Worm (Caenorhabditis elegans) whole organism, young adult: ENCODE results near the gene ceeh-1.

Source experiments
- B0336.3 ChIP-seq: fragments of 200-800 bp; sonication (Bioruptor generic); IDR thresholded peaks from 2 replicates; pipeline ENCODE4 v1.3.6; 2022; ENCODE audit warnings: missing genetic modification characterization, missing compliant biosample characterization
- F22D6.2 ChIP-seq: sonication (generic microtip); optimal IDR thresholded peaks from 2 replicates; lab custom pipeline; 2016; ENCODE audit warnings: mild to moderate bottlenecking, missing genetic modification characterization, missing compliant biosample characterization
- F33H1.4 ChIP-seq: fragments of 200-800 bp; sonication (Bioruptor generic); IDR thresholded peaks from 2 replicates; pipeline ENCODE4 v1.3.6; 2022; ENCODE audit warnings: missing genetic modification reagents, missing genetic modification characterization, missing compliant biosample characterization
- F37B4.10 ChIP-seq: fragments of 200-800 bp; sonication (Bioruptor generic); IDR thresholded peaks from 2 replicates; pipeline ENCODE4 v1.3.6; 2022; ENCODE audit warnings: missing genetic modification characterization, missing compliant biosample characterization
- F39B2.1 ChIP-seq: fragments of 200-800 bp; sonication (Bioruptor generic); IDR thresholded peaks from 2 replicates; pipeline ENCODE4 v1.3.6; 2022; ENCODE audit warnings: missing genetic modification reagents, missing genetic modification characterization, missing compliant biosample characterization
- F57C9.4 ChIP-seq: sonication (generic microtip); optimal IDR thresholded peaks from 2 replicates; lab custom pipeline; 2017; ENCODE audit warnings: mild to moderate bottlenecking, missing genetic modification characterization, missing compliant biosample characterization
- K12H6.12 ChIP-seq: fragments of 200-800 bp; sonication (Bioruptor generic); optimal IDR thresholded peaks from 2 replicates; lab custom pipeline; 2018; ENCODE audit warnings: mild to moderate bottlenecking, missing genetic modification characterization, missing compliant biosample characterization
- T07F8.4 ChIP-seq: sonication (generic microtip); optimal IDR thresholded peaks from 2 replicates; lab custom pipeline; 2016; ENCODE audit warnings: mild to moderate bottlenecking, missing genetic modification characterization, moderate library complexity, missing compliant biosample characterization
- Y95B8A.8 ChIP-seq: fragments of 200-800 bp; sonication (Bioruptor generic); IDR thresholded peaks from 2 replicates; pipeline ENCODE4 v1.3.6; 2022; ENCODE audit warnings: missing genetic modification reagents, missing genetic modification characterization, missing compliant biosample characterization
- akir-1 ChIP-seq: fragments of 200-800 bp; sonication (Bioruptor generic); optimal IDR thresholded peaks from 2 replicates; lab custom pipeline; 2018; ENCODE audit warnings: mild to moderate bottlenecking, missing genetic modification characterization, moderate library complexity, missing compliant biosample characterization
- ama-1 ChIP-seq, 3 experiments: fragments of 150-350 bp in 1 of 3; sonication (generic microtip) in 2 of 3; optimal IDR thresholded peaks; 2 replicates each; lab custom pipeline; 2014 to 2018; ENCODE audit warnings: missing biosample characterization in 2 of 3, missing genetic modification characterization in 2 of 3, missing genetic modification reagents in 2 of 3
- aptf-2 ChIP-seq: fragments of 200-800 bp; sonication (Bioruptor generic); conservative IDR thresholded peaks from 2 replicates; pipeline ENCODE4 v1.3.6; 2022; ENCODE audit warnings: missing genetic modification reagents, missing genetic modification characterization, missing compliant biosample characterization
- aptf-3 ChIP-seq: fragments of 200-800 bp; sonication (Bioruptor generic); IDR thresholded peaks from 2 replicates; pipeline ENCODE4 v1.3.6; 2022; ENCODE audit warnings: missing genetic modification characterization, missing compliant biosample characterization
- attf-6 ChIP-seq: fragments of 200-800 bp; sonication (Bioruptor generic); IDR thresholded peaks from 2 replicates; pipeline ENCODE4 v1.3.6; 2022; ENCODE audit warnings: missing genetic modification reagents, missing genetic modification characterization, missing compliant biosample characterization
- bed-2 ChIP-seq: fragments of 200-800 bp; sonication (Bioruptor generic); IDR thresholded peaks from 2 replicates; pipeline ENCODE4 v1.3.6; 2022; ENCODE audit warnings: missing genetic modification reagents, missing genetic modification characterization, missing compliant biosample characterization
- cebp-1 ChIP-seq, 2 experiments: fragments of 200-800 bp in 1 of 2; sonication (Bioruptor generic) in 1 of 2; sonication (generic microtip) in 1 of 2; IDR thresholded peaks in 1 of 2; optimal IDR thresholded peaks in 1 of 2; 2 replicates each; pipeline versions ENCODE4 v1.3.6 to Lab custom; 2017 to 2022; ENCODE audit warnings: missing compliant biosample characterization in 2 of 2, missing genetic modification characterization in 2 of 2, mild to moderate bottlenecking in 1 of 2, missing genetic modification reagents in 1 of 2, moderate library complexity in 1 of 2
- ceh-100 ChIP-seq: fragments of 200-800 bp; sonication (Bioruptor generic); IDR thresholded peaks from 2 replicates; pipeline ENCODE4 v1.3.6; 2022; ENCODE audit warnings: missing genetic modification reagents, missing genetic modification characterization, missing compliant biosample characterization
- ceh-40 ChIP-seq: fragments of 200-800 bp; sonication (Bioruptor generic); IDR thresholded peaks from 2 replicates; pipeline ENCODE4 v1.3.6; 2022; ENCODE audit warnings: missing genetic modification characterization, missing compliant biosample characterization
- ceh-58 ChIP-seq: fragments of 200-800 bp; sonication (Bioruptor generic); IDR thresholded peaks from 2 replicates; pipeline ENCODE4 v1.3.6; 2022; ENCODE audit warnings: missing genetic modification characterization, missing compliant biosample characterization
- dpff-1 ChIP-seq: sonication (generic microtip); optimal IDR thresholded peaks from 2 replicates; lab custom pipeline; 2017; ENCODE audit warnings: mild to moderate bottlenecking, missing genetic modification characterization, missing compliant biosample characterization
- egl-18 ChIP-seq: fragments of 200-800 bp; sonication (Bioruptor generic); IDR thresholded peaks from 2 replicates; pipeline ENCODE4 v1.3.6; 2022; ENCODE audit warnings: missing genetic modification reagents, missing genetic modification characterization, missing compliant biosample characterization
- egrh-3 ChIP-seq: fragments of 200-800 bp; sonication (Bioruptor generic); IDR thresholded peaks from 2 replicates; pipeline ENCODE4 v1.3.6; 2022; ENCODE audit warnings: missing genetic modification reagents, missing genetic modification characterization, missing compliant biosample characterization
- gei-17 ChIP-seq: fragments of 200-800 bp; sonication (Bioruptor generic); optimal IDR thresholded peaks from 2 replicates; lab custom pipeline; 2018; ENCODE audit warnings: mild to moderate bottlenecking, missing genetic modification characterization, missing compliant biosample characterization
- him-1 ChIP-seq: sonication (generic microtip); optimal IDR thresholded peaks from 2 replicates; lab custom pipeline; 2016; ENCODE audit warnings: missing genotype, missing genetic modification reagents, missing genetic modification characterization, missing compliant biosample characterization
- hlh-12 ChIP-seq: sonication (generic microtip); optimal IDR thresholded peaks from 2 replicates; lab custom pipeline; 2016; ENCODE audit warnings: missing genetic modification characterization, missing compliant biosample characterization
- hlh-26 ChIP-seq: fragments of 200-800 bp; sonication (Bioruptor generic); conservative IDR thresholded peaks from 2 replicates; pipeline ENCODE4 v1.3.6; 2022; ENCODE audit warnings: missing genetic modification reagents, missing genetic modification characterization, missing compliant biosample characterization
- hrde-1 ChIP-seq: sonication (generic microtip); optimal IDR thresholded peaks from 2 replicates; lab custom pipeline; 2016; ENCODE audit warnings: missing genetic modification characterization, mild to moderate bottlenecking, missing compliant biosample characterization, moderate library complexity, missing genotype, missing genetic modification reagents, borderline replicate concordance
- hsf-1 ChIP-seq: fragments of 200-800 bp; sonication (Bioruptor generic); IDR thresholded peaks from 2 replicates; pipeline ENCODE4 v1.3.6; 2022; ENCODE audit warnings: missing genetic modification reagents, missing genetic modification characterization, missing compliant biosample characterization
- let-607 ChIP-seq, 2 experiments: fragments of 200-800 bp in 1 of 2; sonication (Bioruptor generic) in 1 of 2; sonication (generic microtip) in 1 of 2; optimal IDR thresholded peaks; 2 replicates each; lab custom pipeline; 2016 to 2018; ENCODE audit warnings: mild to moderate bottlenecking in 2 of 2, missing compliant biosample characterization in 2 of 2, missing genetic modification characterization in 2 of 2, moderate library complexity in 2 of 2, missing genotype in 1 of 2
- lin-26 ChIP-seq: fragments of 200-800 bp; sonication (Bioruptor generic); IDR thresholded peaks from 2 replicates; pipeline ENCODE4 v1.3.6; 2022; ENCODE audit warnings: missing genetic modification reagents, missing genetic modification characterization, missing compliant biosample characterization
- lir-1 ChIP-seq: fragments of 200-800 bp; sonication (Bioruptor generic); conservative IDR thresholded peaks from 2 replicates; pipeline ENCODE4 v1.3.6; 2022; ENCODE audit warnings: missing genetic modification reagents, missing genetic modification characterization, missing compliant biosample characterization
- mcd-1 ChIP-seq: fragments of 200-800 bp; sonication (Bioruptor generic); IDR thresholded peaks from 2 replicates; pipeline ENCODE4 v1.3.6; 2022; ENCODE audit warnings: missing genetic modification reagents, missing genetic modification characterization, missing compliant biosample characterization
- mes-4 ChIP-seq: sonication (generic microtip); optimal IDR thresholded peaks from 2 replicates; lab custom pipeline; 2016; ENCODE audit warnings: missing genotype, missing genetic modification characterization, missing compliant biosample characterization
- nhr-120 ChIP-seq: fragments of 200-800 bp; sonication (Bioruptor generic); IDR thresholded peaks from 2 replicates; pipeline ENCODE4 v1.3.6; 2022; ENCODE audit warnings: missing genetic modification characterization, missing compliant biosample characterization
- nhr-27 ChIP-seq: fragments of 200-800 bp; sonication (Bioruptor generic); optimal IDR thresholded peaks from 2 replicates; lab custom pipeline; 2018; ENCODE audit warnings: mild to moderate bottlenecking, missing genetic modification characterization, moderate library complexity, missing compliant biosample characterization
- nhr-80 ChIP-seq: sonication (generic microtip); optimal IDR thresholded peaks from 2 replicates; lab custom pipeline; 2016; ENCODE audit warnings: missing genetic modification characterization, missing compliant biosample characterization
- rpc-1 ChIP-seq, 2 experiments: fragments of 150-350 bp in 1 of 2; sonication (generic microtip) in 1 of 2; optimal IDR thresholded peaks; 2 replicates each; lab custom pipeline; 2014 to 2018; ENCODE audit warnings: missing biosample characterization in 1 of 2, missing genetic modification characterization in 1 of 2, missing genetic modification reagents in 1 of 2, missing genotype in 1 of 2
- snpc-1.3 ChIP-seq: sonication (generic microtip); optimal IDR thresholded peaks from 2 replicates; lab custom pipeline; 2017; ENCODE audit warnings: missing genetic modification characterization, mild to moderate bottlenecking, missing compliant biosample characterization, antibody characterized with exemption, moderate library complexity, missing genotype, missing genetic modification reagents; ENCODE audit not compliant: insufficient read depth
- snpc-3.4 ChIP-seq: sonication (generic microtip); optimal IDR thresholded peaks from 2 replicates; lab custom pipeline; 2017; ENCODE audit warnings: missing genetic modification characterization, mild to moderate bottlenecking, missing compliant biosample characterization, antibody characterized with exemption, moderate library complexity, missing genotype, missing genetic modification reagents
- snpc-4 ChIP-seq, 5 experiments: fragments of 150-350 bp in 1 of 5; sonication (generic microtip) in 4 of 5; optimal IDR thresholded peaks; 2 replicates each; lab custom pipeline; 2014 to 2018; ENCODE audit warnings: missing genetic modification characterization in 5 of 5, missing biosample characterization in 3 of 5, antibody characterized with exemption in 2 of 5, mild to moderate bottlenecking in 2 of 5, missing compliant biosample characterization in 2 of 5, missing genotype in 2 of 5, moderate library complexity in 2 of 5, missing genetic modification reagents in 1 of 5
- unc-130 ChIP-seq: sonication (generic microtip); optimal IDR thresholded peaks from 2 replicates; lab custom pipeline; 2016; ENCODE audit warnings: missing genetic modification reagents, missing genetic modification characterization, missing compliant biosample characterization
- ztf-18 ChIP-seq: sonication (generic microtip); optimal IDR thresholded peaks from 2 replicates; lab custom pipeline; 2016; ENCODE audit warnings: missing genotype, mild to moderate bottlenecking, missing genetic modification characterization, missing compliant biosample characterization
- ztf-26 ChIP-seq: sonication (generic microtip); optimal IDR thresholded peaks from 2 replicates; lab custom pipeline; 2017; ENCODE audit warnings: missing genetic modification characterization, missing compliant biosample characterization
- ztf-28 ChIP-seq: fragments of 200-800 bp; sonication (Bioruptor generic); IDR thresholded peaks from 2 replicates; pipeline ENCODE4 v1.3.6; 2022; ENCODE audit warnings: missing genetic modification reagents, missing genetic modification characterization, missing compliant biosample characterization

ceeh-1 gene

DNA sequence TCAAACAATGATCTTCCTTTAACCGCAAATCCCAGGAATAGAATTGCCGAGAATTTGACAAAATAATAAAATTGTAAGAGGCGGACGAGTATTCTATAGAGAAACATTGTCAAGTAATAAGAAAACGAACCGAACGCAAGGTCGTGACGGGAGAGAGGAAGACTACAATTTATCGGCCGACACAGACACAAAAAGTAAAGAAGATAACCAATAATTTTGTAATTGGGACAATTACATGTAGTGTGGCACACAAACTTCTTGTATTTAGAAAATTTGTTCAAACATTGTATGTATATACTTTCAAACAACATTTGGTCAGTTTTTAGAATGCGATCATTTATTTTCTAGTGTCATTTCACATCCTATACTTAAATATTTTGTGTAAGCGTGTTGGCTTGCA is at the start of gene ceeh-1:
TSS of gene ceeh-1 (minus strand) at position 317 of the 400 bp plus-strand sequence.
- TF ChIP-seq mes-4 (tag; lab: Kevin White, UChicago): no peak
- TF ChIP-seq B0336.3 (GFP tag; lab: Robert Waterston, UW): 0 out of 2 replicates have a peak, but pooled peaks have one; percentile 13
- TF ChIP-seq cebp-1 (GFP tag; IDR thresholded peaks at IDR 0.05; lab: Robert Waterston, UW): no peak
- peak; percentile 7 for TF ChIP-seq cebp-1 (tag; optimal IDR thresholded peaks at IDR 0.05; lab: Kevin White, UChicago)
- no peak for TF ChIP-seq T07F8.4
- TF ChIP-seq hsf-1 (GFP tag; lab: Robert Waterston, UW): no peak
- peak; percentile 20 for TF ChIP-seq nhr-80 (tag; lab: Kevin White, UChicago)

DNA sequence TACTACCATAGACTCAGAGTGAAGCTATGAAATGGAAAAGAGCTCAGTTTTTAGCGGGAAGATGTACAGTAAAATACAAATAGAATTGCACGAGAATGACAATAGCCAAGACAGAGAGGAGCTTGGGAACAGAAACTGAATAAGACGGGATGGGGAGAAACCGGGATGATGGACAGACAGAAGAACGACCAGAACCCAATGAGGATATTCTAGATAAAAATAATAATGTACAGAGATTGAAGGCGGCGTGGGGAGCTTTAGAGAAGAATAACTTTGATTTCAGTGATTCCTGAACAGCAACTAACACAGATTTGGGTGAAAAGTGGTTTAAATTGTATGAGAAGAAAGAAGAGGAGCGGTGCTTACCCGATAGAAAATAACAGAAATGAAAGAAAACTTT is 49.4 kb upstream of the ceeh-1 start:
- TF ChIP-seq mcd-1 (GFP tag; lab: Robert Waterston, UW) (no peak), ztf-18 (tag; lab: Kevin White, UChicago) (no peak), attf-6 (0 out of 2 replicates have a peak, but pooled peaks have one; percentile 9), hlh-26 (GFP tag; lab: Robert Waterston, UW) (no peak), hrde-1 (tag; lab: Kevin White, UChicago) (peak; percentile 25), ztf-28 (GFP tag; lab: Robert Waterston, UW) (no peak), egrh-3 (GFP tag; lab: Robert Waterston, UW) (no peak), aptf-3 (no peak), egl-18 (GFP tag; lab: Robert Waterston, UW) (no peak), F22D6.2 (tag; lab: Kevin White, UChicago) (no peak), lir-1 (GFP tag; lab: Robert Waterston, UW) (no peak), F37B4.10 (GFP tag; lab: Robert Waterston, UW) (no peak), ama-1 (optimal IDR thresholded peaks at IDR 0.05; lab: Kevin White, UChicago) (no peak), ama-1 (GFP tag; optimal IDR thresholded peaks at IDR 0.05; lab: Kevin White, UChicago) (peak in 1 of 2 experiments; percentile 66), let-607 (tag; optimal IDR thresholded peaks at IDR 0.05; lab: Kevin White, UChicago) (no peak), snpc-1.3 (tag; lab: Kevin White, UChicago) (no peak), aptf-2 (no peak), him-1 (no peak), unc-130 (GFP tag; lab: Kevin White, UChicago) (no peak), snpc-3.4 (tag; lab: Kevin White, UChicago) (peak; percentile 39), bed-2 (GFP tag; lab: Robert Waterston, UW) (no peak), nhr-120 (GFP tag; lab: Robert Waterston, UW) (no peak), ceh-100 (GFP tag; lab: Robert Waterston, UW) (no peak), hlh-12 (tag; lab: Kevin White, UChicago) (no peak), nhr-27 (tag; lab: Kevin White, UChicago) (no peak), ceh-58 (GFP tag; lab: Robert Waterston, UW) (0 out of 2 replicates have a peak, but pooled peaks have one; percentile 15), dpff-1 (tag; lab: Kevin White, UChicago) (no peak), lin-26 (GFP tag; lab: Robert Waterston, UW) (peak; percentile 54), T07F8.4 (no peak), snpc-4 (GFP tag; optimal IDR thresholded peaks at IDR 0.05; lab: Kevin White, UChicago) (no peak), snpc-4 (tag; optimal IDR thresholded peaks at IDR 0.05; lab: Kevin White, UChicago) (no peak), ceh-40 (no peak), F39B2.1 (GFP tag; lab: Robert Waterston, UW) (no peak), K12H6.12 (no peak), hsf-1 (GFP tag; lab: Robert Waterston, UW) (no peak), rpc-1 (optimal IDR thresholded peaks at IDR 0.05; lab: Kevin White, UChicago) (no peak), rpc-1 (tag; optimal IDR thresholded peaks at IDR 0.05; lab: Kevin White, UChicago) (no peak), gei-17 (GFP tag; lab: Kevin White, UChicago) (no peak), Y95B8A.8 (GFP tag; lab: Robert Waterston, UW) (peak; percentile 69; the same call in 1 of the 2 replicates), F33H1.4 (no peak), akir-1 (no peak), ztf-26 (tag; lab: Kevin White, UChicago) (no peak), F57C9.4 (tag; lab: Kevin White, UChicago) (no peak)
